Fruit fly (Drosophila melanogaster) whole organism, prepupa: ENCODE results near the gene dx.

Experiments
- Blimp-1 ChIP-seq: fragments of 200-800 bp; sonication (Bioruptor generic); optimal IDR thresholded peaks from 3 replicates; lab custom pipeline; 2017; ENCODE audit warnings: missing biosample characterization, missing genetic modification characterization, mild to moderate bottlenecking, moderate library complexity, missing genetic modification reagents
- CG10631 ChIP-seq: fragments of 200-800 bp; sonication (Bioruptor generic); optimal IDR thresholded peaks from 2 replicates; lab custom pipeline; 2016; ENCODE audit warnings: missing biosample characterization, missing genetic modification characterization
- CG10669 ChIP-seq: fragments of 200-800 bp; sonication (Bioruptor generic); optimal IDR thresholded peaks from 3 replicates; lab custom pipeline; 2018; ENCODE audit warnings: missing biosample characterization, mild to moderate bottlenecking, missing genetic modification characterization, moderate library complexity
- CG11902 ChIP-seq: fragments of 200-800 bp; sonication (Bioruptor generic); optimal IDR thresholded peaks from 3 replicates; lab custom pipeline; 2016; ENCODE audit warnings: missing biosample characterization, missing genetic modification characterization
- CG15336 ChIP-seq: fragments of 200-800 bp; sonication (Bioruptor generic); IDR thresholded peaks from 2 replicates; pipeline ENCODE4 v1.3.6; 2022; ENCODE audit warnings: missing biosample characterization, missing genetic modification characterization
- CG1621 ChIP-seq: fragments of 200-800 bp; sonication (Bioruptor generic); optimal IDR thresholded peaks from 3 replicates; lab custom pipeline; 2018; ENCODE audit warnings: missing biosample characterization, mild to moderate bottlenecking, missing genetic modification characterization
- CG3032 ChIP-seq: fragments of 200-800 bp; optimal IDR thresholded peaks from 2 replicates; lab custom pipeline; 2019; ENCODE audit warnings: missing biosample characterization, mild to moderate bottlenecking, missing genetic modification characterization, moderate library complexity
- CG31627 ChIP-seq: fragments of 200-800 bp; sonication (Bioruptor generic); optimal IDR thresholded peaks from 3 replicates; lab custom pipeline; 2016; ENCODE audit warnings: missing biosample characterization, missing genetic modification characterization
- CG32006 ChIP-seq: fragments of 200-800 bp; sonication (Bioruptor generic); optimal IDR thresholded peaks from 3 replicates; lab custom pipeline; 2017; ENCODE audit warnings: missing biosample characterization, mild to moderate bottlenecking, missing genetic modification characterization
- CG34406 ChIP-seq: fragments of 200-800 bp; sonication (Bioruptor generic); optimal IDR thresholded peaks from 3 replicates; lab custom pipeline; 2016; ENCODE audit warnings: missing biosample characterization, missing genetic modification characterization
- CG3919 ChIP-seq: fragments of 200-800 bp; sonication (Bioruptor generic); optimal IDR thresholded peaks from 3 replicates; lab custom pipeline; 2016; ENCODE audit warnings: missing biosample characterization, missing genetic modification characterization
- CG4318 ChIP-seq: fragments of 200-800 bp; sonication (Bioruptor generic); optimal IDR thresholded peaks from 3 replicates; lab custom pipeline; 2017; ENCODE audit warnings: missing biosample characterization, mild to moderate bottlenecking, missing genetic modification characterization
- CG6163 ChIP-seq: fragments of 200-800 bp; sonication (Bioruptor generic); IDR thresholded peaks from 3 replicates; pipeline ENCODE4 v1.3.6; 2022; ENCODE audit warnings: missing biosample characterization, missing genetic modification characterization
- CG6276 ChIP-seq: fragments of 200-800 bp; sonication (Bioruptor generic); optimal IDR thresholded peaks from 2 replicates; lab custom pipeline; 2017; ENCODE audit warnings: missing biosample characterization, mild to moderate bottlenecking, missing genetic modification characterization
- CG6808 ChIP-seq: fragments of 200-800 bp; sonication (Bioruptor generic); optimal IDR thresholded peaks from 3 replicates; lab custom pipeline; 2017; ENCODE audit warnings: missing biosample characterization, missing genetic modification characterization, mild to moderate bottlenecking, moderate library complexity, missing genetic modification reagents
- CG6854 ChIP-seq: fragments of 200-800 bp; sonication (Bioruptor generic); optimal IDR thresholded peaks from 2 replicates; lab custom pipeline; 2017; ENCODE audit warnings: missing biosample characterization, mild to moderate bottlenecking, missing genetic modification characterization
- CG7368 ChIP-seq: fragments of 200-800 bp; sonication (Bioruptor generic); optimal IDR thresholded peaks from 3 replicates; lab custom pipeline; 2016; ENCODE audit warnings: missing biosample characterization, missing genetic modification characterization
- CG8319 ChIP-seq: fragments of 200-800 bp; sonication (Bioruptor generic); optimal IDR thresholded peaks from 3 replicates; lab custom pipeline; 2016; ENCODE audit warnings: missing biosample characterization, missing genetic modification characterization
- CG9139 ChIP-seq: fragments of 200-800 bp; sonication (Bioruptor generic); optimal IDR thresholded peaks from 3 replicates; lab custom pipeline; 2017; ENCODE audit warnings: missing biosample characterization, mild to moderate bottlenecking, missing genetic modification characterization
- Eip75B ChIP-seq: fragments of 200-800 bp; sonication (Bioruptor generic); optimal IDR thresholded peaks from 3 replicates; lab custom pipeline; 2016; ENCODE audit warnings: missing biosample characterization, missing genetic modification characterization
- Eip78C ChIP-seq: fragments of 200-800 bp; sonication (Bioruptor generic); peaks from one replicate; lab custom pipeline; 2016; ENCODE audit warnings: missing biosample characterization, missing genetic modification characterization
- Eip93F ChIP-seq: fragments of 200-800 bp; sonication (Bioruptor generic); optimal IDR thresholded peaks from 2 replicates; lab custom pipeline; 2016; ENCODE audit warnings: missing biosample characterization, mild to moderate bottlenecking, missing genetic modification characterization
- Ets21C ChIP-seq: fragments of 200-800 bp; sonication (Bioruptor generic); optimal IDR thresholded peaks from 3 replicates; lab custom pipeline; 2016; ENCODE audit warnings: missing biosample characterization, missing genetic modification characterization
- Hr39 ChIP-seq: fragments of 200-800 bp; sonication (Bioruptor generic); optimal IDR thresholded peaks from 2 replicates; lab custom pipeline; 2016; ENCODE audit warnings: missing biosample characterization, missing genetic modification characterization
- Hr4 ChIP-seq: fragments of 200-800 bp; sonication (Bioruptor generic); optimal IDR thresholded peaks from 3 replicates; lab custom pipeline; 2016; ENCODE audit warnings: missing biosample characterization, missing genetic modification characterization
- Lpt ChIP-seq: fragments of 200-800 bp; sonication (Bioruptor generic); optimal IDR thresholded peaks from 3 replicates; lab custom pipeline; 2016; ENCODE audit warnings: missing biosample characterization, missing genetic modification characterization
- Met ChIP-seq: fragments of 200-800 bp; sonication (Bioruptor generic); optimal IDR thresholded peaks from 3 replicates; lab custom pipeline; 2016; ENCODE audit warnings: missing biosample characterization, missing genetic modification characterization
- OdsH ChIP-seq: fragments of 200-800 bp; sonication (Bioruptor generic); optimal IDR thresholded peaks from 3 replicates; lab custom pipeline; 2016; ENCODE audit warnings: missing biosample characterization, missing genetic modification characterization
- Smox ChIP-seq: fragments of 200-800 bp; sonication (Bioruptor generic); optimal IDR thresholded peaks from 3 replicates; lab custom pipeline; 2016; ENCODE audit warnings: missing biosample characterization, missing genetic modification characterization
- Sox102F ChIP-seq: fragments of 200-800 bp; sonication (Bioruptor generic); optimal IDR thresholded peaks from 2 replicates; lab custom pipeline; 2016; ENCODE audit warnings: missing biosample characterization, mild to moderate bottlenecking, missing genetic modification characterization
- dsx ChIP-seq: fragments of 200-800 bp; optimal IDR thresholded peaks from 3 replicates; lab custom pipeline; 2019; ENCODE audit warnings: missing biosample characterization, mild to moderate bottlenecking, missing genetic modification characterization, moderate library complexity; ENCODE audit not compliant: poor library complexity, severe bottlenecking
- esn ChIP-seq: fragments of 200-800 bp; sonication (Bioruptor generic); optimal IDR thresholded peaks from 2 replicates; lab custom pipeline; 2016; ENCODE audit warnings: missing biosample characterization, mild to moderate bottlenecking, missing genetic modification characterization, moderate library complexity
- fd59A ChIP-seq: fragments of 200-800 bp; sonication (Bioruptor generic); optimal IDR thresholded peaks from 2 replicates; lab custom pipeline; 2017; ENCODE audit warnings: missing biosample characterization, mild to moderate bottlenecking, missing genetic modification characterization, missing genetic modification reagents
- fd85E ChIP-seq: fragments of 200-800 bp; sonication (Bioruptor generic); optimal IDR thresholded peaks from 3 replicates; lab custom pipeline; 2016; ENCODE audit warnings: missing biosample characterization, missing genetic modification characterization
- fkh ChIP-seq: fragments of 200-800 bp; sonication (Bioruptor generic); optimal IDR thresholded peaks from 3 replicates; lab custom pipeline; 2017; ENCODE audit warnings: missing biosample characterization, mild to moderate bottlenecking, missing genetic modification characterization, moderate library complexity
- net ChIP-seq: fragments of 200-800 bp; sonication (Bioruptor generic); optimal IDR thresholded peaks from 3 replicates; lab custom pipeline; 2016; ENCODE audit warnings: missing biosample characterization, missing genetic modification characterization
- pdm3 ChIP-seq: fragments of 200-800 bp; sonication (Bioruptor generic); optimal IDR thresholded peaks from 3 replicates; lab custom pipeline; 2016; ENCODE audit warnings: missing biosample characterization, missing genetic modification characterization
- salr ChIP-seq, 2 experiments: fragments of 200-800 bp; sonication (Bioruptor generic); optimal IDR thresholded peaks; 3 replicates each; lab custom pipeline; 2016 to 2018; ENCODE audit warnings: missing biosample characterization in 2 of 2, missing genetic modification characterization in 2 of 2, mild to moderate bottlenecking in 1 of 2
- ss ChIP-seq, 2 experiments: fragments of 200-800 bp; sonication (Bioruptor generic); optimal IDR thresholded peaks; 2 replicates in 1 of 2; 3 replicates in 1 of 2; lab custom pipeline; 2017 to 2018; ENCODE audit warnings: mild to moderate bottlenecking in 2 of 2, missing biosample characterization in 2 of 2, missing genetic modification characterization in 2 of 2, moderate library complexity in 1 of 2
- svp ChIP-seq: fragments of 200-800 bp; sonication (Bioruptor generic); peaks from one replicate; lab custom pipeline; 2016; ENCODE audit warnings: missing biosample characterization, missing genetic modification characterization
- topi ChIP-seq: fragments of 200-800 bp; sonication (Bioruptor generic); optimal IDR thresholded peaks from 3 replicates; lab custom pipeline; 2016; ENCODE audit warnings: missing biosample characterization, missing genetic modification characterization
- vri ChIP-seq: fragments of 200-800 bp; sonication (Bioruptor generic); optimal IDR thresholded peaks from 3 replicates; lab custom pipeline; 2016; ENCODE audit warnings: missing biosample characterization, mild to moderate bottlenecking, missing genetic modification characterization

Gene dx

dm6 chrX:6542331-6542730 is 8.5 kb downstream of the dx start (continued):
- TF ChIP-seq CG4318 (GFP tag; lab: Kevin White, UChicago) (peak; percentile 22), Lpt (GFP tag; lab: Kevin White, UChicago) (peak; percentile 7), esn (peak; percentile 59), CG32006 (GFP tag; lab: Kevin White, UChicago) (peak; percentile 78), CG9139 (GFP tag; lab: Kevin White, UChicago) (no peak), CG6276 (GFP tag; lab: Kevin White, UChicago) (peak; percentile 54), CG1621 (tag; lab: Kevin White, UChicago) (no peak), Hr4 (GFP tag; lab: Kevin White, UChicago) (peak; percentile 64), CG10669 (peak; percentile 36), net (peak; percentile 56), CG8319 (GFP tag; lab: Kevin White, UChicago) (no peak), fd85E (GFP tag; lab: Kevin White, UChicago) (no peak), CG6163 (peak; percentile 69), Eip75B (GFP tag; lab: Kevin White, UChicago) (peak; percentile 43), Ets21C (no peak), Sox102F (GFP tag; lab: Kevin White, UChicago) (peak; percentile 42), CG6808 (GFP tag; lab: Kevin White, UChicago) (peak; percentile 38), topi (GFP tag; lab: Kevin White, UChicago) (peak; percentile 52), CG7368 (peak; percentile 7), Hr39 (GFP tag; lab: Kevin White, UChicago) (peak; percentile 31), CG3919 (GFP tag; lab: Kevin White, UChicago) (peak; percentile 44), fkh (GFP tag; lab: Kevin White, UChicago) (no peak), Met (GFP tag; lab: Kevin White, UChicago) (peak; percentile 63), Eip93F (no peak), OdsH (GFP tag; lab: Kevin White, UChicago) (peak; percentile 52), CG6854 (GFP tag; lab: Kevin White, UChicago) (no peak)
- TF ChIP-seq, all 60 proteins: peak for 47

- no peak for TF ChIP-seq Ets21C
- no peak for TF ChIP-seq vri (GFP tag; lab: Kevin White, UChicago)
- TF ChIP-seq CG34406: no peak
- TF ChIP-seq CG11902 (GFP tag; lab: Kevin White, UChicago): no peak
- TF ChIP-seq Smox: no peak
- TF ChIP-seq CG31627 (GFP tag; lab: Kevin White, UChicago): no peak
- no peak for TF ChIP-seq fd59A
- TF ChIP-seq CG10631 (GFP tag; lab: Kevin White, UChicago): peak; percentile 30
- no peak for TF ChIP-seq dsx (GFP tag; lab: Kevin White, UChicago)
- no peak for TF ChIP-seq CG8319 (GFP tag; lab: Kevin White, UChicago)
- 0 out of 3 replicates have a peak, but pooled peaks have one; percentile 19 for TF ChIP-seq CG6163
- TF ChIP-seq ss (GFP tag; optimal IDR thresholded peaks at IDR 0.05; lab: Kevin White, UChicago): no peak
- no peak for TF ChIP-seq Eip93F
- no peak for TF ChIP-seq CG3032 (tag; lab: Kevin White, UChicago)
- TF ChIP-seq fkh (GFP tag; lab: Kevin White, UChicago): no peak
- TF ChIP-seq svp: peak; percentile 83
- TF ChIP-seq OdsH (GFP tag; lab: Kevin White, UChicago): no peak
- TF ChIP-seq CG15336 (GFP tag; lab: Robert Waterston, UW): no peak
- TF ChIP-seq CG9139 (GFP tag; lab: Kevin White, UChicago): no peak
- peak; percentile 72 for TF ChIP-seq Eip78C
- TF ChIP-seq CG32006 (GFP tag; lab: Kevin White, UChicago): peak; percentile 6
- no peak for TF ChIP-seq CG7368
- TF ChIP-seq pdm3 (GFP tag; lab: Kevin White, UChicago): no peak
- TF ChIP-seq Met (GFP tag; lab: Kevin White, UChicago): no peak
- no peak for TF ChIP-seq CG6808 (GFP tag; lab: Kevin White, UChicago)
- TF ChIP-seq CG10669: no peak
- TF ChIP-seq salr (GFP tag; optimal IDR thresholded peaks at IDR 0.05; lab: Kevin White, UChicago): peak in 1 of 2 experiments; percentile 1
- no peak for TF ChIP-seq Blimp-1
These were observed 9.9 kb downstream of the dx start for dm6 chrX:6543569-6544173.
